Fruit fly (Drosophila melanogaster): ENCODE measurements around the gene CG12321.

DNA sequence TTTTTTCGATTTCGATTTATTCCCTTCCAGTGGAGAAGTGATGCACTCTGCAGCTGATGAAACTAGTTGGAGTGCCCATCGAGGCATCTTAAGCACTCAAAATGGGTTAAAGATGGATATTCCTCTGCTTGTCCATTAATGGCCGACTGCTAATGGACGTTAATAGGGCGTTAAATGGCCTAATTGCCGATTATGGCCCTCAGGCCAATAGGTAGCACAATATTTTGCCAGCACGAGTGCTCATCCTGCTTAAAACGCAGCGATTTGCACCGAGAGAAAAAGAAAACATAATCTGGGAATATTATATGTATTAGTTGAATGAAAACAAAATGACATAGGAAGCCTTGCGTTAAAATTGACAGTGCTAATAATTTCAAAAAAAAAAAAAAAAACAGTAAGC, 20.0 kb upstream of the CG12321 start, which contains the start of gene CG44158:
- TF ChIP-seq psq (optimal IDR thresholded peaks at IDR 0.05): no peak
- TF ChIP-seq pan (optimal IDR thresholded peaks at IDR 0.05): no peak
- TF ChIP-seq usp (GFP tag; optimal IDR thresholded peaks at IDR 0.05): no peak
